Worm (Caenorhabditis elegans): Measurements from ENCODE around the gene Y7A5A.8.

- no peak for TF ChIP-seq nhr-42 (GFP tag; IDR thresholded peaks at IDR 0.05)
- TF ChIP-seq lin-13 (GFP tag; optimal IDR thresholded peaks at IDR 0.05), result no peak
- TF ChIP-seq ceh-44 (GFP tag; IDR thresholded peaks at IDR 0.05), result no peak
- TF ChIP-seq nhr-6 (tag; optimal IDR thresholded peaks at IDR 0.05), result no peak
- TF ChIP-seq lin-29 (GFP tag; IDR thresholded peaks at IDR 0.05), result no peak
- TF ChIP-seq nhr-237 (tag; optimal IDR thresholded peaks at IDR 0.05), result no peak
- TF ChIP-seq mep-1 (tag; optimal IDR thresholded peaks at IDR 0.05), result no peak
- no peak for TF ChIP-seq spr-3 (GFP tag; optimal IDR thresholded peaks at IDR 0.05)
- no peak for TF ChIP-seq unc-62 (GFP tag; optimal IDR thresholded peaks at IDR 0.05 in 1 of 2)
- TF ChIP-seq unc-62 (tag; optimal IDR thresholded peaks at IDR 0.05), result no peak
- TF ChIP-seq aly-2 (tag; optimal IDR thresholded peaks at IDR 0.05), result no peak
- TF ChIP-seq mxl-3 (GFP tag; optimal IDR thresholded peaks at IDR 0.05), result no peak
- TF ChIP-seq ces-1 (GFP tag; optimal IDR thresholded peaks at IDR 0.05), result no peak
These were observed 37.7 kb upstream of the Y7A5A.8 start, which contains the start of gene Y7A5A.3 for ce11 chrX:15784570-15784969.
